Worm (Caenorhabditis elegans): Measurements from ENCODE around the gene tbx-41.

ce11 chrX:1829937-1830336 lies 35.1 kb upstream of the tbx-41 start, which contains the start of gene C14E2.6:
- no peak for TF ChIP-seq ama-1 (optimal IDR thresholded peaks at IDR 0.05)
- no peak for TF ChIP-seq skn-1 (tag; optimal IDR thresholded peaks at IDR 0.05)
- TF ChIP-seq fkh-10 (GFP tag; optimal IDR thresholded peaks at IDR 0.05): no peak
- TF ChIP-seq sea-2 (GFP tag; optimal IDR thresholded peaks at IDR 0.05): no peak
- TF ChIP-seq R02D3.7 (tag; optimal IDR thresholded peaks at IDR 0.05): no peak
- TF ChIP-seq aly-2 (tag; optimal IDR thresholded peaks at IDR 0.05): no peak
- no peak for TF ChIP-seq nhr-11 (tag; optimal IDR thresholded peaks at IDR 0.05)
- TF ChIP-seq mdl-1 (tag; optimal IDR thresholded peaks at IDR 0.05): no peak
- TF ChIP-seq unc-62 (GFP tag; optimal IDR thresholded peaks at IDR 0.05): no peak
- TF ChIP-seq nhr-28 (tag; optimal IDR thresholded peaks at IDR 0.05): no peak
- TF ChIP-seq snpc-4 (tag; optimal IDR thresholded peaks at IDR 0.05): no peak
- no peak for TF ChIP-seq nhr-77 (tag; optimal IDR thresholded peaks at IDR 0.05)

Measured in whole organism, L3 larva.